Worm (Caenorhabditis elegans) whole organism, mixed stage, embryonic: Measurements from ENCODE around the gene srsx-8.

Source experiments
- M03D4.4 ChIP-seq: sonication (generic microtip); optimal IDR thresholded peaks from 2 replicates; lab custom pipeline; 2017; ENCODE audit warnings: mild to moderate bottlenecking, missing genetic modification characterization, missing compliant biosample characterization
- ceh-39 ChIP-seq: fragments of 150-350 bp; optimal IDR thresholded peaks from 2 replicates; lab custom pipeline; 2014; ENCODE audit warnings: missing biosample characterization, missing genetic modification characterization
- ceh-43 ChIP-seq: fragments of 200-800 bp; sonication (Bioruptor generic); optimal IDR thresholded peaks from 2 replicates; lab custom pipeline; 2018; ENCODE audit warnings: mild to moderate bottlenecking, missing genetic modification characterization, moderate library complexity, missing compliant biosample characterization
- ceh-83 ChIP-seq: fragments of 200-800 bp; sonication (Bioruptor generic); optimal IDR thresholded peaks from 2 replicates; lab custom pipeline; 2018; ENCODE audit warnings: mild to moderate bottlenecking, missing genetic modification characterization, missing compliant biosample characterization
- ces-1 ChIP-seq: fragments of 150-350 bp; optimal IDR thresholded peaks from 2 replicates; lab custom pipeline; 2014; ENCODE audit warnings: missing biosample characterization, missing genetic modification reagents, missing genetic modification characterization
- cnd-1 ChIP-seq: fragments of 200-800 bp; sonication (Bioruptor generic); optimal IDR thresholded peaks from 2 replicates; lab custom pipeline; 2018; ENCODE audit warnings: mild to moderate bottlenecking, missing genetic modification characterization, missing compliant biosample characterization
- drap-1 ChIP-seq: fragments of 200-800 bp; sonication (Bioruptor generic); optimal IDR thresholded peaks from 3 replicates; lab custom pipeline; 2018; ENCODE audit warnings: mild to moderate bottlenecking, missing genetic modification characterization, missing compliant biosample characterization
- elt-1 ChIP-seq: sonication (generic microtip); optimal IDR thresholded peaks from 2 replicates; lab custom pipeline; 2017; ENCODE audit warnings: missing genetic modification characterization, mild to moderate bottlenecking, missing compliant biosample characterization, antibody characterized with exemption, moderate library complexity, borderline replicate concordance; ENCODE audit not compliant: insufficient read depth
- elt-3 ChIP-seq: fragments of 150-350 bp; optimal IDR thresholded peaks from 2 replicates; lab custom pipeline; 2014; ENCODE audit warnings: missing biosample characterization, missing genetic modification characterization
- flh-1 ChIP-seq: fragments of 200-800 bp; sonication (Bioruptor generic); optimal IDR thresholded peaks from 2 replicates; lab custom pipeline; 2018; ENCODE audit warnings: mild to moderate bottlenecking, missing genetic modification characterization, moderate library complexity, missing compliant biosample characterization
- ham-2 ChIP-seq: fragments of 200-800 bp; sonication (Bioruptor generic); optimal IDR thresholded peaks from 2 replicates; lab custom pipeline; 2018; ENCODE audit warnings: mild to moderate bottlenecking, missing genetic modification characterization, missing compliant biosample characterization
- hlh-1 ChIP-seq: fragments of 150-350 bp; optimal IDR thresholded peaks from 2 replicates; lab custom pipeline; 2014; ENCODE audit warnings: missing biosample characterization, missing genetic modification reagents, missing genetic modification characterization
- lin-13 ChIP-seq: fragments of 150-350 bp; optimal IDR thresholded peaks from 2 replicates; lab custom pipeline; 2014; ENCODE audit warnings: missing biosample characterization, missing genetic modification characterization
- lin-32 ChIP-seq: fragments of 200-800 bp; sonication (Bioruptor generic); optimal IDR thresholded peaks from 2 replicates; lab custom pipeline; 2018; ENCODE audit warnings: mild to moderate bottlenecking, missing genetic modification characterization, missing compliant biosample characterization
- mab-5 ChIP-seq: fragments of 150-350 bp; optimal IDR thresholded peaks from 2 replicates; lab custom pipeline; 2014; ENCODE audit warnings: missing biosample characterization, missing genetic modification characterization
- mep-1 ChIP-seq: fragments of 150-350 bp; optimal IDR thresholded peaks from 2 replicates; lab custom pipeline; 2017; ENCODE audit warnings: missing biosample characterization, missing genetic modification reagents, missing genetic modification characterization, inconsistent platforms
- mls-2 ChIP-seq: sonication (generic microtip); optimal IDR thresholded peaks from 2 replicates; lab custom pipeline; 2016; ENCODE audit warnings: mild to moderate bottlenecking, missing genetic modification characterization, moderate library complexity, missing compliant biosample characterization
- nhr-12 ChIP-seq: fragments of 150-350 bp; optimal IDR thresholded peaks from 2 replicates; lab custom pipeline; 2014; ENCODE audit warnings: missing biosample characterization, missing genetic modification characterization
- nhr-2 ChIP-seq: fragments of 150-350 bp; optimal IDR thresholded peaks from 2 replicates; lab custom pipeline; 2014; ENCODE audit warnings: missing biosample characterization, missing genetic modification characterization
- nhr-237 ChIP-seq: fragments of 150-350 bp; optimal IDR thresholded peaks from 2 replicates; lab custom pipeline; 2014; ENCODE audit warnings: missing biosample characterization, missing genetic modification characterization
- nhr-28 ChIP-seq: fragments of 150-350 bp; optimal IDR thresholded peaks from 2 replicates; lab custom pipeline; 2014; ENCODE audit warnings: missing biosample characterization, missing genetic modification characterization
- nhr-76 ChIP-seq: sonication (generic microtip); optimal IDR thresholded peaks from 2 replicates; lab custom pipeline; 2017; ENCODE audit warnings: missing biosample characterization, missing genetic modification characterization
- sem-2 ChIP-seq: fragments of 200-800 bp; sonication (Bioruptor generic); optimal IDR thresholded peaks from 2 replicates; lab custom pipeline; 2018; ENCODE audit warnings: mild to moderate bottlenecking, missing genetic modification characterization, missing compliant biosample characterization
- snpc-4 ChIP-seq: fragments of 150-350 bp; optimal IDR thresholded peaks from 2 replicates; lab custom pipeline; 2014; ENCODE audit warnings: missing biosample characterization, missing genetic modification characterization
- sptf-1 ChIP-seq: sonication (generic microtip); optimal IDR thresholded peaks from 2 replicates; lab custom pipeline; 2017; ENCODE audit warnings: mild to moderate bottlenecking, missing genetic modification characterization, moderate library complexity, missing compliant biosample characterization
- unc-120 ChIP-seq: sonication (generic microtip); optimal IDR thresholded peaks from 2 replicates; lab custom pipeline; 2017; ENCODE audit warnings: missing genetic modification characterization, missing compliant biosample characterization; ENCODE audit not compliant: poor library complexity, severe bottlenecking
- unc-62 ChIP-seq: fragments of 150-350 bp; optimal IDR thresholded peaks from 2 replicates; lab custom pipeline; 2014; ENCODE audit warnings: missing biosample characterization, missing genetic modification reagents, missing genetic modification characterization
- zip-8 ChIP-seq: fragments of 150-350 bp; optimal IDR thresholded peaks from 2 replicates; lab custom pipeline; 2014; ENCODE audit warnings: missing biosample characterization, missing genetic modification characterization
- ztf-11 ChIP-seq: fragments of 150-350 bp; optimal IDR thresholded peaks from 2 replicates; lab custom pipeline; 2014; ENCODE audit warnings: missing biosample characterization, missing genetic modification characterization

Gene srsx-8

ce11 chrV:1577092-1577709, 24.3 kb upstream of the srsx-8 start:
- TF ChIP-seq snpc-4 (tag; lab: Kevin White, UChicago) (no peak), nhr-12 (tag; lab: Kevin White, UChicago) (no peak), nhr-2 (tag; lab: Kevin White, UChicago) (peak; percentile 72), unc-62 (no peak), nhr-28 (tag; lab: Kevin White, UChicago) (no peak), ces-1 (GFP tag; lab: Kevin White, UChicago) (no peak), lin-32 (GFP tag; lab: Kevin White, UChicago) (no peak), drap-1 (GFP tag; lab: Kevin White, UChicago) (no peak), ceh-43 (peak; percentile 24), flh-1 (GFP tag; lab: Kevin White, UChicago) (no peak), zip-8 (tag; lab: Kevin White, UChicago) (no peak), M03D4.4 (peak; percentile 49), sem-2 (GFP tag; lab: Kevin White, UChicago) (no peak), ham-2 (GFP tag; lab: Kevin White, UChicago) (no peak), cnd-1 (no peak), ztf-11 (tag; lab: Kevin White, UChicago) (no peak), ceh-83 (GFP tag; lab: Kevin White, UChicago) (peak; percentile 32)

ce11 chrV:1575493-1576084, 22.7 kb upstream of the srsx-8 start:
- TF ChIP-seq unc-120 (tag; lab: Kevin White, UChicago) (peak; percentile 46), sptf-1 (tag; lab: Kevin White, UChicago) (no peak), cnd-1 (peak; percentile 91), lin-13 (tag; lab: Kevin White, UChicago) (peak; percentile 36), unc-62 (peak; percentile 86), ztf-11 (tag; lab: Kevin White, UChicago) (no peak), M03D4.4 (peak; percentile 44), mep-1 (tag; lab: Kevin White, UChicago) (peak; percentile 37), mab-5 (tag; lab: Kevin White, UChicago) (peak; percentile 8), hlh-1 (tag; lab: Kevin White, UChicago) (peak; percentile 98), ceh-39 (no peak), lin-32 (GFP tag; lab: Kevin White, UChicago) (peak; percentile 52), elt-3 (tag; lab: Kevin White, UChicago) (no peak)

ce11 chrV:1574599-1574998, 21.7 kb upstream of the srsx-8 start:
- TF ChIP-seq lin-32 (GFP tag; lab: Kevin White, UChicago) (no peak), nhr-76 (no peak), nhr-2 (tag; lab: Kevin White, UChicago) (peak; percentile 91), flh-1 (GFP tag; lab: Kevin White, UChicago) (no peak), M03D4.4 (no peak), sem-2 (GFP tag; lab: Kevin White, UChicago) (no peak), zip-8 (tag; lab: Kevin White, UChicago) (peak; percentile 57), ztf-11 (tag; lab: Kevin White, UChicago) (no peak), mab-5 (tag; lab: Kevin White, UChicago) (no peak), mls-2 (tag; lab: Kevin White, UChicago) (no peak), ceh-39 (no peak)

- peak; percentile 4 for TF ChIP-seq hlh-1 (tag; lab: Kevin White, UChicago)
- peak; percentile 18 for TF ChIP-seq unc-62
- peak; percentile 66 for TF ChIP-seq nhr-2 (tag; lab: Kevin White, UChicago)
- no peak for TF ChIP-seq M03D4.4
- peak; percentile 99 for TF ChIP-seq lin-32 (GFP tag; lab: Kevin White, UChicago)
- TF ChIP-seq ceh-43 = no peak
- peak; percentile 62 for TF ChIP-seq cnd-1
Measured at ce11 chrV:1572585-1572984, 19.7 kb upstream of the srsx-8 start.

ce11 chrV:1570679-1571078, 17.8 kb upstream of the srsx-8 start:
- TF ChIP-seq cnd-1 (peak; percentile 54), nhr-237 (no peak), elt-1 (tag; lab: Kevin White, UChicago) (peak; percentile 39), zip-8 (tag; lab: Kevin White, UChicago) (no peak), ham-2 (GFP tag; lab: Kevin White, UChicago) (no peak), ceh-39 (peak; percentile 68), nhr-2 (tag; lab: Kevin White, UChicago) (peak; percentile 38), nhr-76 (no peak), M03D4.4 (peak; percentile 24), hlh-1 (tag; lab: Kevin White, UChicago) (peak; percentile 49), sem-2 (GFP tag; lab: Kevin White, UChicago) (no peak), ztf-11 (tag; lab: Kevin White, UChicago) (peak; percentile 11), flh-1 (GFP tag; lab: Kevin White, UChicago) (no peak), mep-1 (tag; lab: Kevin White, UChicago) (peak; percentile 56), unc-120 (tag; lab: Kevin White, UChicago) (no peak), unc-62 (peak; percentile 68), lin-13 (tag; lab: Kevin White, UChicago) (no peak)
